Worm (Caenorhabditis elegans): ENCODE data around the gene Y37D8A.4.

The Y37D8A.4 gene

DNA sequence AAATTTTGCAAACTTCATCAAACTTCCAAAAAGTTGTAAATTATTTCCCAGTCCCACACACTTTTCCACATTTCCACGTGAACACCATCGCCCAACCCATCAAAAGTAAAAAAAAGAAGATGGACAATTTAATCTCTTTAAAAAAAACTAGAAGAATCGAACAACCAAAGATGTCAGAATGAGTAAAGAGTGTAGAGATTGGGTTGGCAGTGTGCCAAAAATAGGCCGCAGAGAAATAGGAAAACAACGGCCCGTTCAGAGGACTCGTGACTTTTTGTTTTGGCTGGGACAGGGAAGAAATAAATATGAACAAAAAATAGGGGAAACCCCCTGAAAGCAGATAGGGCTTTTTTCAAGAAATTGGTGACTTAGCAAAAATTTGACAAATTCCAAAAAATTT is 4.1 kb upstream of the Y37D8A.4 start:
- TF ChIP-seq hlh-13 (GFP tag; optimal IDR thresholded peaks at IDR 0.05) (no peak), ceh-24 (tag; optimal IDR thresholded peaks at IDR 0.05) (no peak), K09A11.1 (tag; optimal IDR thresholded peaks at IDR 0.05; ENCODE audit: insufficient read depth) (no peak), hlh-15 (tag; optimal IDR thresholded peaks at IDR 0.05) (no peak), ttx-3 (tag; optimal IDR thresholded peaks at IDR 0.05) (no peak)

DNA sequence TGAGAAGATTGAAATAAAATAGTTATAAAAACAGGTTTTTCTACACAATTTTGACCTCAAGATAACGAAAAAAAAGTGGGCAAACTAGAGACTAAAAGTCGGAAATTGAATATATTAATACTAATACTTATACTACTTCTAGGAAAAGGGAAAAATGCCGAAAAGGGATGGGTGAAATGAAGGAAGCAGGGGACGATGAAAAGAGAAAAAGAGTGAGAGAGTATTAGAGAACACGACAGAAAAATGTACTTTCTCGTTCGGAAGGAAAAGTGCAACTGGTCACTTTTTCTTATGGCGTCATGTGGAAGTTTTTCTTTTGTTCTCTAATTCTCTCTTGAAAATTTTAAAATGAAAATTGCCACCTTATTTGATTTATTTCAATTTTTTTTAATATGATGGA is 2.6 kb upstream of the Y37D8A.4 start:
- TF ChIP-seq ceh-22 (tag; optimal IDR thresholded peaks at IDR 0.05) = no peak
- TF ChIP-seq unc-42 (tag; optimal IDR thresholded peaks at IDR 0.05) = peak; percentile 22

DNA sequence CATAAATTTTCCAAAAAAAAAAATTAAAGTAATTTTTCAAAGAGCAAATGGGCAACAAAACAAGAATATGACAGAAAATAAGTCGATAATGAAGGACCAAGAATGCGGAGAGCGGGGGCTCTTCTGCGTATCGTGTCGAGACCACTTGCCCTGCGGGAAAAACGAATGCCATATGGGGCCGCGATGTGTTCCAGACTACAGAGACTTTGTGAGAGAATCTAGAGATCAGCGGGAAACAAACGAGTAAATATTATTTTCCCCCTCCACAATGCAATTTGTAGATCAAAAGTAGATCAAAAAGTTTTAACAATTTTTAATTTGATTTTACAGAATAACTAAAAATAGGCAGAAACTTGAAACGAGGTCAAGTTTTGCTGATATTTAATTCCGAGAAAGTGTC is 1.4 kb upstream of the Y37D8A.4 start:
- no peak for TF ChIP-seq nhr-11 (tag; optimal IDR thresholded peaks at IDR 0.05)
- TF ChIP-seq Y22D7AL.16 (tag; optimal IDR thresholded peaks at IDR 0.05) = no peak
- TF ChIP-seq ceh-18 (tag; optimal IDR thresholded peaks at IDR 0.05) = no peak
- no peak for TF ChIP-seq madf-2 (tag; optimal IDR thresholded peaks at IDR 0.05)
- TF ChIP-seq C38D4.7 (GFP tag; optimal IDR thresholded peaks at IDR 0.05) = no peak
- TF ChIP-seq ceh-2 (tag; optimal IDR thresholded peaks at IDR 0.05) = no peak
- TF ChIP-seq hlh-8 (tag; optimal IDR thresholded peaks at IDR 0.05) = no peak
- TF ChIP-seq eyg-1 (tag; optimal IDR thresholded peaks at IDR 0.05) = no peak
- no peak for TF ChIP-seq pqm-1 (tag; optimal IDR thresholded peaks at IDR 0.05)
- TF ChIP-seq ceh-48 (tag; optimal IDR thresholded peaks at IDR 0.05) = no peak
- TF ChIP-seq ceh-34 (tag; optimal IDR thresholded peaks at IDR 0.05) = no peak
- TF ChIP-seq rnt-1 (tag; optimal IDR thresholded peaks at IDR 0.05) = no peak

DNA sequence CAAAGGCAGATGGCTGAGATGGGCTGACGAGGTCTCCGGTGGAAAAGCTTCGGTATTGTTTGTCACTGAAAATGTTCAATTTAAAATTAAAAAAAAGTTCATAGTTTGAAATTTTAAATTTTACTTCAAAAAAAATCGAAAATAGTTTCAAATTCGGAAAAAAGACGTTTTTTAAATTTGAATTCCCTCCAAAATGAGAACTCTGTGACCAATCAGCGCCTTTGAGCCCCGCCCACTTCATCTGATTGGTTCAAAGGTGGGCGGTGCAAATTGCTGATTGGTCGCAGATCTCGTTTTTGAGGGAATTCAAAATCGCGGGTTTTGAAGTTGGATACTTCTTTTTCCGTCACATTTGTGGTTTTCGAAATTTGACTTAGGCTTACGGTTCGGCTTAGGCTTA is 464 bp downstream of the Y37D8A.4 start:
- no peak for TF ChIP-seq ceh-31 (tag; optimal IDR thresholded peaks at IDR 0.05)
- TF ChIP-seq npax-4 (tag; optimal IDR thresholded peaks at IDR 0.05) = no peak
- no peak for TF ChIP-seq ceh-22 (tag; optimal IDR thresholded peaks at IDR 0.05)
- no peak for TF ChIP-seq unc-55 (GFP tag; optimal IDR thresholded peaks at IDR 0.05)
- peak; percentile 93 for TF ChIP-seq nfya-1 (tag; optimal IDR thresholded peaks at IDR 0.05)

DNA sequence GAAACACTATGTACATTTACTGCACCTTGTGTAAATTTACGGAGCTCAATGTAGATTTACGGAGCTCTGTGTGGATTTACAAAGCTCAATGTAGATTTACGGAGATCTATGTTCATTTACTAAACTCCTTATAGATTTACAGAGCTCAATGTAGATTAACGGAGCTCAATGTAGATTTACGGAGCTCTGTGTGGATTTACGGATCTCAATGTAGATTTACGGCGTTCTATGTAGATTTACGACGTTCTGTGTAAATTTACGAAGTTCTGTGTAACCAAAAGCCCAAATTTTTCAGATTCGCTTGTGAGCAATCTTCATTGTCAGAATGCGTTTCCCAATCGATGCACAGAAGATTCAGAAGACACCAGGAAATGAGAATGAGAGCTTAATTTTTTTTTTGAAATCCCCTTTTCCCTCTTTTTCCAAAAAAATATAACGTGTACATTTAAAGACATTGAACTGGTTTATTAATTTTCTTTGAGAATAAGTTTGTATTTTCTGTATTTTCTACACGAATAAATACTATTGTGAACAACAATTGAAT is 1.9 kb downstream of the Y37D8A.4 start:
- TF ChIP-seq madf-2 (tag; optimal IDR thresholded peaks at IDR 0.05) (no peak), nfya-1 (tag; optimal IDR thresholded peaks at IDR 0.05) (no peak), dve-1 (tag; optimal IDR thresholded peaks at IDR 0.05) (peak; percentile 82), nhr-232 (tag; optimal IDR thresholded peaks at IDR 0.05) (no peak), nhr-11 (tag; optimal IDR thresholded peaks at IDR 0.05) (no peak), dmd-4 (tag; optimal IDR thresholded peaks at IDR 0.05; ENCODE audit: borderline replicate concordance) (no peak), ttx-3 (tag; optimal IDR thresholded peaks at IDR 0.05) (no peak), sdc-2 (tag; optimal IDR thresholded peaks at IDR 0.05) (no peak)

DNA sequence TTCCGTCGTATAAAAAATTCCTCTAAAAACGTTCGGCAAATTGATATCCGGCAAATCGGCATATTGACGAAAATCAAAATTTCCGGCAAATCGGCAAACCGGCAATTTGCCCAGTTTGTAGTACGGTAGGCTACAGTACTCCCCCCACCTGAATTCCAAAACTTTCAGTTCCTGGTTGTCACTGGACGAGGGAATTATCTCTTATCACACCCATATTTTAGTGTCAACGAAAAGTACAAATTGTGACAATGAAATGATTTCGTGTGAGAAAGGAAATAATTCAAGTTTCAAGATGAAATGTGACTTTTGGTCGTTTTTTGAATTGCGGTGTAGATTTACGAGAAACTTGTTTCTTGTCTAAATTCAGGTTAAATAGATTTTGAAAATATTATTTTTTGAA is 5.7 kb downstream of the Y37D8A.4 start:
- TF ChIP-seq pag-3 (tag; optimal IDR thresholded peaks at IDR 0.05; ENCODE audit: borderline replicate concordance) (no peak), ttx-3 (tag; optimal IDR thresholded peaks at IDR 0.05) (no peak), unc-55 (GFP tag; optimal IDR thresholded peaks at IDR 0.05) (no peak), gmeb-2 (tag; optimal IDR thresholded peaks at IDR 0.05) (no peak), elt-4 (tag; optimal IDR thresholded peaks at IDR 0.05) (no peak), pat-9 (tag; optimal IDR thresholded peaks at IDR 0.05) (no peak), ahr-1 (tag; optimal IDR thresholded peaks at IDR 0.05) (no peak), lim-6 (tag; optimal IDR thresholded peaks at IDR 0.05) (no peak), fax-1 (tag; optimal IDR thresholded peaks at IDR 0.05) (no peak), ceh-6 (GFP tag; optimal IDR thresholded peaks at IDR 0.05) (no peak), ceh-45 (GFP tag; IDR thresholded peaks at IDR 0.05) (no peak), Y22D7AL.16 (tag; optimal IDR thresholded peaks at IDR 0.05) (no peak), ceh-34 (tag; optimal IDR thresholded peaks at IDR 0.05) (no peak), pha-4 (tag; optimal IDR thresholded peaks at IDR 0.05) (no peak)

All from whole organism, late embryonic.